Fruit fly (Drosophila melanogaster): ENCODE measurements around the gene CG10462.

dm6 chr2L:19763446-19763772, 27.6 kb upstream of the CG10462 start:
- no peak for TF ChIP-seq dan (GFP tag; IDR thresholded peaks at IDR 0.05)
- TF ChIP-seq MTF-1 (GFP tag; optimal IDR thresholded peaks at IDR 0.05; ENCODE audit: borderline replicate concordance) = no peak
- no peak for TF ChIP-seq ham (GFP tag; IDR thresholded peaks at IDR 0.05)
- no peak for TF ChIP-seq Xrp1 (GFP tag; IDR thresholded peaks at IDR 0.05)
- no peak for TF ChIP-seq MBD-R2 (GFP tag; IDR thresholded peaks at IDR 0.05)
- TF ChIP-seq nerfin-2 (GFP tag; IDR thresholded peaks at IDR 0.05; ENCODE audit: partially characterized antibody) = no peak
